Worm (Caenorhabditis elegans): ENCODE measurements around the gene dmd-6.

- TF ChIP-seq him-1 (tag; optimal IDR thresholded peaks at IDR 0.05) = no peak
- TF ChIP-seq dao-5 (tag; optimal IDR thresholded peaks at IDR 0.05) = no peak
- TF ChIP-seq W03F9.2 (tag; optimal IDR thresholded peaks at IDR 0.05) = no peak
Observed at ce11 chrIV:14620543-14620942, 4.1 kb downstream of the dmd-6 start.

Measured in whole organism, L4/young adult.